Worm (Caenorhabditis elegans) whole organism, late embryonic: ENCODE data around the gene Y37H2A.1.

Source experiments
- C08G9.2 ChIP-seq: sonication (generic microtip); optimal IDR thresholded peaks from 2 replicates; lab custom pipeline; 2016; ENCODE audit warnings: mild to moderate bottlenecking, missing genetic modification characterization, moderate library complexity, missing compliant biosample characterization
- K02D7.2 ChIP-seq: sonication (generic microtip); optimal IDR thresholded peaks from 2 replicates; lab custom pipeline; 2017; ENCODE audit warnings: mild to moderate bottlenecking, missing genetic modification characterization, missing compliant biosample characterization
- ahr-1 ChIP-seq: sonication (generic microtip); optimal IDR thresholded peaks from 2 replicates; lab custom pipeline; 2016; ENCODE audit warnings: missing genetic modification characterization, missing compliant biosample characterization
- ama-1 ChIP-seq: fragments of 150-350 bp; optimal IDR thresholded peaks from 2 replicates; lab custom pipeline; 2014
- ceh-19 ChIP-seq: fragments of 200-800 bp; sonication (Bioruptor generic); optimal IDR thresholded peaks from 2 replicates; lab custom pipeline; 2018; ENCODE audit warnings: mild to moderate bottlenecking, missing genetic modification characterization, missing compliant biosample characterization
- ceh-2 ChIP-seq: sonication (generic microtip); optimal IDR thresholded peaks from 2 replicates; lab custom pipeline; 2016; ENCODE audit warnings: missing genotype, missing genetic modification characterization, missing compliant biosample characterization
- ceh-24 ChIP-seq: sonication (generic microtip); optimal IDR thresholded peaks from 2 replicates; lab custom pipeline; 2016; ENCODE audit warnings: mild to moderate bottlenecking, missing genetic modification characterization, missing compliant biosample characterization
- ceh-30 ChIP-seq: fragments of 150-350 bp; optimal IDR thresholded peaks from 2 replicates; lab custom pipeline; 2014; ENCODE audit warnings: missing biosample characterization, missing genetic modification characterization
- ceh-31 ChIP-seq: sonication (generic microtip); optimal IDR thresholded peaks from 2 replicates; lab custom pipeline; 2016; ENCODE audit warnings: missing genetic modification characterization, missing compliant biosample characterization
- ceh-34 ChIP-seq: sonication (generic microtip); optimal IDR thresholded peaks from 2 replicates; lab custom pipeline; 2016; ENCODE audit warnings: mild to moderate bottlenecking, missing genetic modification characterization, missing compliant biosample characterization
- ceh-45 ChIP-seq: fragments of 200-800 bp; sonication (Bioruptor generic); IDR thresholded peaks from 2 replicates; pipeline ENCODE4 v1.3.6; 2022; ENCODE audit warnings: missing genetic modification reagents, missing genetic modification characterization, missing compliant biosample characterization
- ceh-48 ChIP-seq: sonication (generic microtip); optimal IDR thresholded peaks from 2 replicates; lab custom pipeline; 2016; ENCODE audit warnings: missing genetic modification characterization, inconsistent platforms, missing compliant biosample characterization
- ceh-6 ChIP-seq: fragments of 200-800 bp; sonication (Bioruptor generic); optimal IDR thresholded peaks from 2 replicates; lab custom pipeline; 2018; ENCODE audit warnings: mild to moderate bottlenecking, missing genetic modification characterization, missing compliant biosample characterization
- dmd-4 ChIP-seq: sonication (generic microtip); optimal IDR thresholded peaks from 2 replicates; lab custom pipeline; 2016; ENCODE audit warnings: borderline replicate concordance, missing genetic modification characterization, missing compliant biosample characterization
- dve-1 ChIP-seq: sonication (generic microtip); optimal IDR thresholded peaks from 2 replicates; lab custom pipeline; 2017; ENCODE audit warnings: antibody characterized with exemption, mild to moderate bottlenecking, missing genetic modification characterization, missing compliant biosample characterization
- elt-4 ChIP-seq: sonication (generic microtip); optimal IDR thresholded peaks from 2 replicates; lab custom pipeline; 2016; ENCODE audit warnings: missing genetic modification characterization, missing compliant biosample characterization
- ets-4 ChIP-seq: sonication (generic microtip); optimal IDR thresholded peaks from 2 replicates; lab custom pipeline; 2016; ENCODE audit warnings: missing genetic modification characterization, missing compliant biosample characterization
- eyg-1 ChIP-seq: sonication (generic microtip); optimal IDR thresholded peaks from 2 replicates; lab custom pipeline; 2016; ENCODE audit warnings: missing genotype, missing genetic modification characterization, missing compliant biosample characterization
- fax-1 ChIP-seq: sonication (generic microtip); optimal IDR thresholded peaks from 2 replicates; lab custom pipeline; 2016; ENCODE audit warnings: missing genotype, missing genetic modification characterization, missing compliant biosample characterization
- fkh-10 ChIP-seq: fragments of 150-350 bp; optimal IDR thresholded peaks from 2 replicates; lab custom pipeline; 2014; ENCODE audit warnings: missing biosample characterization, missing genetic modification reagents, missing genetic modification characterization
- gmeb-2 ChIP-seq: sonication (generic microtip); optimal IDR thresholded peaks from 2 replicates; lab custom pipeline; 2016; ENCODE audit warnings: missing genetic modification characterization, inconsistent platforms, missing compliant biosample characterization
- hlh-8 ChIP-seq: sonication (generic microtip); optimal IDR thresholded peaks from 2 replicates; lab custom pipeline; 2016; ENCODE audit warnings: missing genotype, missing genetic modification characterization, missing compliant biosample characterization
- lim-6 ChIP-seq: sonication (generic microtip); optimal IDR thresholded peaks from 2 replicates; lab custom pipeline; 2016; ENCODE audit warnings: missing genetic modification characterization, missing compliant biosample characterization
- nfya-1 ChIP-seq: sonication (generic microtip); optimal IDR thresholded peaks from 2 replicates; lab custom pipeline; 2017; ENCODE audit warnings: missing genetic modification characterization, mild to moderate bottlenecking, missing compliant biosample characterization, antibody characterized with exemption, moderate library complexity
- nhr-11 ChIP-seq: fragments of 150-350 bp; optimal IDR thresholded peaks from 2 replicates; lab custom pipeline; 2014; ENCODE audit warnings: missing biosample characterization, missing genetic modification characterization
- nhr-232 ChIP-seq: sonication (generic microtip); optimal IDR thresholded peaks from 2 replicates; lab custom pipeline; 2016; ENCODE audit warnings: missing genetic modification characterization, missing compliant biosample characterization
- odd-2 ChIP-seq: sonication (generic microtip); optimal IDR thresholded peaks from 2 replicates; lab custom pipeline; 2017; ENCODE audit warnings: antibody characterized with exemption, mild to moderate bottlenecking, missing genetic modification characterization, missing compliant biosample characterization
- pag-3 ChIP-seq: sonication (generic microtip); optimal IDR thresholded peaks from 2 replicates; lab custom pipeline; 2016; ENCODE audit warnings: missing compliant biosample characterization, missing genetic modification characterization, borderline replicate concordance
- pax-1 ChIP-seq: fragments of 150-350 bp; optimal IDR thresholded peaks from 2 replicates; lab custom pipeline; 2014; ENCODE audit warnings: missing biosample characterization, missing genetic modification characterization
- pha-2 ChIP-seq: sonication (generic microtip); optimal IDR thresholded peaks from 2 replicates; lab custom pipeline; 2017; ENCODE audit warnings: mild to moderate bottlenecking, missing genetic modification characterization, missing compliant biosample characterization
- sox-4 ChIP-seq: sonication (generic microtip); optimal IDR thresholded peaks from 2 replicates; lab custom pipeline; 2017; ENCODE audit warnings: mild to moderate bottlenecking, missing genetic modification characterization, inconsistent platforms, missing compliant biosample characterization
- unc-3 ChIP-seq, 2 experiments: fragments of 200-800 bp in 1 of 2; sonication (Bioruptor generic) in 1 of 2; sonication (generic microtip) in 1 of 2; conservative IDR thresholded peaks in 1 of 2; optimal IDR thresholded peaks in 1 of 2; 2 replicates each; pipeline versions ENCODE4 v1.3.6 to Lab custom; 2016 to 2022; ENCODE audit warnings: missing compliant biosample characterization in 2 of 2, missing genetic modification characterization in 2 of 2, missing genetic modification reagents in 1 of 2
- unc-55 ChIP-seq: sonication (generic microtip); optimal IDR thresholded peaks from 2 replicates; lab custom pipeline; 2017; ENCODE audit warnings: missing biosample characterization, missing genetic modification reagents, missing genetic modification characterization
- unc-86 ChIP-seq: sonication (generic microtip); optimal IDR thresholded peaks from 2 replicates; lab custom pipeline; 2016; ENCODE audit warnings: missing genetic modification characterization, missing compliant biosample characterization

Y37H2A.1 gene

ce11 chrV:18129663-18130272, 21.7 kb downstream of the Y37H2A.1 start:
- peak; percentile 55 for TF ChIP-seq ceh-48 (tag; lab: Kevin White, UChicago)

- no peak for TF ChIP-seq sox-4 (tag; lab: Kevin White, UChicago)
- no peak for TF ChIP-seq ets-4 (tag; lab: Kevin White, UChicago)
- TF ChIP-seq K02D7.2 (tag; lab: Kevin White, UChicago) = no peak
- no peak for TF ChIP-seq C08G9.2 (tag; lab: Kevin White, UChicago)
- TF ChIP-seq hlh-8 (tag; lab: Kevin White, UChicago) = no peak
Observed at ce11 chrV:18131049-18131448, 23.0 kb downstream of the Y37H2A.1 start, which contains the start of gene Y37H2A.12. Gene Y37H2A.12, minus strand, starts transcription at chrV:18131129.

- no peak for TF ChIP-seq ceh-2 (tag; lab: Kevin White, UChicago)
- no peak for TF ChIP-seq nfya-1 (tag; lab: Kevin White, UChicago)
- no peak for TF ChIP-seq unc-3 (GFP tag; conservative IDR thresholded peaks at IDR 0.05; lab: Robert Waterston, UW)
- no peak for TF ChIP-seq unc-3 (tag; optimal IDR thresholded peaks at IDR 0.05; lab: Kevin White, UChicago)
- no peak for TF ChIP-seq ceh-31 (tag; lab: Kevin White, UChicago)
- TF ChIP-seq gmeb-2 = no peak
- TF ChIP-seq ceh-19 (GFP tag; lab: Kevin White, UChicago) = no peak
- no peak for TF ChIP-seq odd-2
- no peak for TF ChIP-seq fkh-10
- no peak for TF ChIP-seq K02D7.2 (tag; lab: Kevin White, UChicago)
- no peak for TF ChIP-seq dmd-4
- TF ChIP-seq pag-3 (tag; lab: Kevin White, UChicago) = no peak
- no peak for TF ChIP-seq hlh-8 (tag; lab: Kevin White, UChicago)
- no peak for TF ChIP-seq nhr-232
- TF ChIP-seq pax-1 (tag; lab: Kevin White, UChicago) = no peak
- no peak for TF ChIP-seq eyg-1 (tag; lab: Kevin White, UChicago)
- TF ChIP-seq unc-55 (GFP tag; lab: Kevin White, UChicago) = no peak
- TF ChIP-seq, all 69 proteins: peak for 0
Observed at ce11 chrV:18133177-18133576, 25.1 kb downstream of the Y37H2A.1 start, which contains the start of gene Y37H2A.18. Gene Y37H2A.18, minus strand, starts transcription at chrV:18133277.

- TF ChIP-seq ceh-45 (GFP tag; lab: Robert Waterston, UW) = no peak
- TF ChIP-seq ama-1 = no peak
- TF ChIP-seq unc-86 = no peak
- TF ChIP-seq pha-2 (tag; lab: Kevin White, UChicago) = no peak
- TF ChIP-seq fax-1 = no peak
- no peak for TF ChIP-seq ahr-1 (tag; lab: Kevin White, UChicago)
- TF ChIP-seq hlh-8 (tag; lab: Kevin White, UChicago) = no peak
- TF ChIP-seq ceh-30 (tag; lab: Kevin White, UChicago) = no peak
- no peak for TF ChIP-seq dve-1 (tag; lab: Kevin White, UChicago)
- TF ChIP-seq ceh-24 (tag; lab: Kevin White, UChicago) = no peak
- TF ChIP-seq nhr-11 (tag; lab: Kevin White, UChicago) = no peak
- no peak for TF ChIP-seq ceh-34 (tag; lab: Kevin White, UChicago)
- no peak for TF ChIP-seq elt-4 (tag; lab: Kevin White, UChicago)
- no peak for TF ChIP-seq ceh-6
Observed at ce11 chrV:18134378-18134777, 26.3 kb downstream of the Y37H2A.1 start, which contains the start of gene Y37H2A.7. Gene Y37H2A.7, minus strand, starts transcription at chrV:18134478.

ce11 chrV:18137679-18138078, 29.6 kb downstream of the Y37H2A.1 start:
- TF ChIP-seq lim-6 (tag; lab: Kevin White, UChicago) = no peak
